Worm (Caenorhabditis elegans): ENCODE data around the gene clec-8.

ce11 chrII:12612218-12612617, 34.4 kb upstream of the clec-8 start, which contains the start of gene nspe-4:
- TF ChIP-seq zip-5 (tag; optimal IDR thresholded peaks at IDR 0.05) = no peak
- no peak for TF ChIP-seq mec-3 (tag; optimal IDR thresholded peaks at IDR 0.05; ENCODE audit: borderline replicate concordance)
- TF ChIP-seq syd-9 (tag; optimal IDR thresholded peaks at IDR 0.05) = no peak
- TF ChIP-seq pha-2 (tag; optimal IDR thresholded peaks at IDR 0.05) = no peak
- no peak for TF ChIP-seq ceh-22 (tag; optimal IDR thresholded peaks at IDR 0.05)
- no peak for TF ChIP-seq unc-86 (tag; optimal IDR thresholded peaks at IDR 0.05)
- no peak for TF ChIP-seq sdc-2 (tag; optimal IDR thresholded peaks at IDR 0.05)
- TF ChIP-seq ceh-45 (GFP tag; IDR thresholded peaks at IDR 0.05) = no peak
- TF ChIP-seq dmd-4 (tag; optimal IDR thresholded peaks at IDR 0.05; ENCODE audit: borderline replicate concordance) = no peak
- no peak for TF ChIP-seq sox-4 (tag; optimal IDR thresholded peaks at IDR 0.05)
- no peak for TF ChIP-seq pha-4 (tag; optimal IDR thresholded peaks at IDR 0.05)

All from whole organism, late embryonic.